Fruit fly (Drosophila melanogaster) whole organism, embryonic: ENCODE measurements around the gene elB.
A peak's percentile ranks its signal among the peaks of the same experiment; 100 is the strongest.

Experiments
- Atf-2 ChIP-seq: fragments of 200-800 bp; sonication (Bioruptor generic); optimal IDR thresholded peaks from 2 replicates; lab custom pipeline; 2016; ENCODE audit warnings: missing biosample characterization, missing genetic modification characterization
- Awh ChIP-seq: fragments of 200-800 bp; sonication (Bioruptor generic); IDR thresholded peaks from 2 replicates; pipeline ENCODE4, ENCODE4 v1.3.6; 2022; ENCODE audit warnings: missing biosample characterization, missing genetic modification characterization
- BtbVII ChIP-seq: fragments of 200-800 bp; sonication (Bioruptor generic); optimal IDR thresholded peaks from 3 replicates; lab custom pipeline; 2017; ENCODE audit warnings: missing biosample characterization, mild to moderate bottlenecking, missing genetic modification characterization
- CG11504 ChIP-seq: fragments of 200-800 bp; sonication (Bioruptor generic); optimal IDR thresholded peaks from 3 replicates; lab custom pipeline; 2019; ENCODE audit warnings: missing biosample characterization, mild to moderate bottlenecking, missing genetic modification characterization, moderate library complexity
- CG11560 ChIP-seq: fragments of 200-800 bp; sonication (Bioruptor generic); IDR thresholded peaks from 3 replicates; pipeline ENCODE4 v1.3.6; 2022; ENCODE audit warnings: missing biosample characterization, missing genetic modification characterization
- CG12155 ChIP-seq: fragments of 200-800 bp; sonication (Bioruptor generic); optimal IDR thresholded peaks from 3 replicates; lab custom pipeline; 2016; ENCODE audit warnings: missing biosample characterization, missing genetic modification characterization
- CG12236 ChIP-seq: fragments of 200-800 bp; sonication (Bioruptor generic); optimal IDR thresholded peaks from 2 replicates; lab custom pipeline; 2016; ENCODE audit warnings: missing biosample characterization, missing genetic modification characterization
- CG1647 ChIP-seq: fragments of 200-800 bp; sonication (Bioruptor generic); optimal IDR thresholded peaks from 3 replicates; lab custom pipeline; 2016; ENCODE audit warnings: missing biosample characterization, missing genetic modification characterization
- CG17802 ChIP-seq: fragments of 200-800 bp; sonication (Bioruptor generic); optimal IDR thresholded peaks from 2 replicates; lab custom pipeline; 2018; ENCODE audit warnings: missing biosample characterization, mild to moderate bottlenecking, missing genetic modification characterization, moderate library complexity
- CG17829 ChIP-seq: fragments of 200-800 bp; optimal IDR thresholded peaks from 2 replicates; lab custom pipeline; 2019; ENCODE audit warnings: missing biosample characterization, mild to moderate bottlenecking, missing genetic modification characterization, moderate library complexity
- CG32532 ChIP-seq: fragments of 200-800 bp; sonication (Bioruptor generic); IDR thresholded peaks from 2 replicates; pipeline ENCODE4 v1.3.6; 2022; ENCODE audit warnings: missing biosample characterization, missing genetic modification characterization
- CG5953 ChIP-seq: fragments of 200-800 bp; sonication (Bioruptor generic); IDR thresholded peaks from 2 replicates; pipeline ENCODE4 v1.3.6; 2022; ENCODE audit warnings: missing biosample characterization, missing genetic modification characterization
- CG6683 ChIP-seq: fragments of 200-800 bp; sonication (Bioruptor generic); optimal IDR thresholded peaks from 2 replicates; lab custom pipeline; 2017; ENCODE audit warnings: missing biosample characterization, mild to moderate bottlenecking, missing genetic modification characterization, missing genetic modification reagents
- CG7928 ChIP-seq: fragments of 200-800 bp; sonication (Bioruptor generic); optimal IDR thresholded peaks from 2 replicates; lab custom pipeline; 2017; ENCODE audit warnings: missing biosample characterization, mild to moderate bottlenecking, missing genetic modification characterization
- CG7987 ChIP-seq: fragments of 200-800 bp; sonication (Bioruptor generic); optimal IDR thresholded peaks from 2 replicates; lab custom pipeline; 2018; ENCODE audit warnings: missing biosample characterization, mild to moderate bottlenecking, missing genetic modification characterization, moderate library complexity
- CG8765 ChIP-seq: fragments of 200-800 bp; sonication (Bioruptor generic); IDR thresholded peaks from 2 replicates; pipeline ENCODE4 v1.3.6; 2022; ENCODE audit warnings: missing biosample characterization, missing genetic modification characterization
- CG9215 ChIP-seq: fragments of 200-800 bp; sonication (Bioruptor generic); IDR thresholded peaks from 2 replicates; pipeline ENCODE4 v1.3.6; 2022; ENCODE audit warnings: missing biosample characterization, missing genetic modification characterization
- CG9797 ChIP-seq: fragments of 200-800 bp; sonication (Bioruptor generic); optimal IDR thresholded peaks from 3 replicates; lab custom pipeline; 2018; ENCODE audit warnings: missing biosample characterization, mild to moderate bottlenecking, missing genetic modification characterization
- CHES-1-like ChIP-seq: fragments of 200-800 bp; sonication (Bioruptor generic); optimal IDR thresholded peaks from 2 replicates; lab custom pipeline; 2016; ENCODE audit warnings: missing biosample characterization, missing genetic modification characterization
- Dad ChIP-seq: fragments of 200-800 bp; sonication (Bioruptor generic); optimal IDR thresholded peaks from 3 replicates; lab custom pipeline; 2016; ENCODE audit warnings: missing biosample characterization, missing genetic modification characterization
- Dref ChIP-seq: fragments of 200-800 bp; sonication (Bioruptor generic); IDR thresholded peaks from 2 replicates; pipeline ENCODE4 v1.3.6; 2022; ENCODE audit warnings: missing biosample characterization, missing genetic modification characterization
- GATAe ChIP-seq: fragments of 200-800 bp; sonication (Bioruptor generic); conservative IDR thresholded peaks from 2 replicates; pipeline ENCODE4 v1.3.6; 2022; ENCODE audit warnings: missing biosample characterization, missing genetic modification characterization
- HmgZ ChIP-seq: fragments of 200-800 bp; sonication (Bioruptor generic); optimal IDR thresholded peaks from 2 replicates; lab custom pipeline; 2018; ENCODE audit warnings: missing biosample characterization, mild to moderate bottlenecking, missing genetic modification characterization
- Hmx ChIP-seq: fragments of 200-800 bp; sonication (Bioruptor generic); optimal IDR thresholded peaks from 2 replicates; lab custom pipeline; 2016; ENCODE audit warnings: missing biosample characterization, missing genetic modification characterization
- Hr3 ChIP-seq: fragments of 200-800 bp; sonication (Bioruptor generic); optimal IDR thresholded peaks from 3 replicates; lab custom pipeline; 2016; ENCODE audit warnings: missing biosample characterization, missing genetic modification characterization
- Kr ChIP-seq: fragments of 200-800 bp; sonication (Bioruptor generic); optimal IDR thresholded peaks from 2 replicates; lab custom pipeline; 2017; ENCODE audit warnings: missing biosample characterization, mild to moderate bottlenecking, missing genetic modification characterization
- Lhr ChIP-seq: fragments of 200-800 bp; sonication (Bioruptor generic); optimal IDR thresholded peaks from 3 replicates; lab custom pipeline; 2017; ENCODE audit warnings: mild to moderate bottlenecking, missing biosample characterization, missing genetic modification reagents, missing genetic modification characterization
- Max ChIP-seq: fragments of 200-800 bp; sonication (Bioruptor generic); optimal IDR thresholded peaks from 2 replicates; lab custom pipeline; 2016; ENCODE audit warnings: missing biosample characterization, mild to moderate bottlenecking, missing genetic modification characterization
- Mes4 ChIP-seq: fragments of 200-800 bp; sonication (Bioruptor generic); optimal IDR thresholded peaks from 2 replicates; lab custom pipeline; 2016; ENCODE audit warnings: missing biosample characterization, missing genetic modification characterization
- Myb ChIP-seq: fragments of 200-800 bp; sonication (Bioruptor generic); optimal IDR thresholded peaks from 2 replicates; lab custom pipeline; 2016; ENCODE audit warnings: missing biosample characterization, missing genetic modification characterization
- NfI ChIP-seq: fragments of 200-800 bp; sonication (Bioruptor generic); optimal IDR thresholded peaks from 3 replicates; lab custom pipeline; 2018; ENCODE audit warnings: missing biosample characterization, mild to moderate bottlenecking, missing genetic modification characterization, moderate library complexity
- PHDP ChIP-seq: fragments of 200-800 bp; sonication (Bioruptor generic); optimal IDR thresholded peaks from 3 replicates; lab custom pipeline; 2018; ENCODE audit warnings: missing biosample characterization, mild to moderate bottlenecking, missing genetic modification characterization, moderate library complexity
- Ravus ChIP-seq: fragments of 200-800 bp; sonication (Bioruptor generic); IDR thresholded peaks from 2 replicates; pipeline ENCODE4 v1.3.6; 2022; ENCODE audit warnings: missing biosample characterization, missing genetic modification characterization
- Xrp1 ChIP-seq: fragments of 200-800 bp; sonication (Bioruptor generic); IDR thresholded peaks from 2 replicates; pipeline ENCODE4 v1.3.6; 2022; ENCODE audit warnings: missing biosample characterization, missing genetic modification characterization
- abd-A ChIP-seq: fragments of 200-800 bp; sonication (Bioruptor generic); optimal IDR thresholded peaks from 3 replicates; lab custom pipeline; 2019; ENCODE audit warnings: missing biosample characterization, mild to moderate bottlenecking, missing genetic modification characterization, moderate library complexity
- ash1 ChIP-seq: fragments of 200-800 bp; sonication (Bioruptor generic); optimal IDR thresholded peaks from 2 replicates; lab custom pipeline; 2018; ENCODE audit warnings: missing biosample characterization, mild to moderate bottlenecking, missing genetic modification characterization
- br ChIP-seq: fragments of >200 bp; optimal IDR thresholded peaks from 2 replicates; lab custom pipeline; 2017
- chif ChIP-seq, 2 experiments: fragments of 200-800 bp; sonication (Bioruptor generic); optimal IDR thresholded peaks; 3 replicates each; lab custom pipeline; 2016; ENCODE audit warnings: missing biosample characterization in 2 of 2, missing genetic modification characterization in 2 of 2
- dan ChIP-seq: fragments of 200-800 bp; sonication (Bioruptor generic); IDR thresholded peaks from 2 replicates; pipeline ENCODE4 v1.3.6; 2022; ENCODE audit warnings: missing biosample characterization, missing genetic modification characterization
- hb ChIP-seq: fragments of 200-800 bp; sonication (Bioruptor generic); IDR thresholded peaks from 3 replicates; pipeline ENCODE4 v1.3.6; 2022; ENCODE audit warnings: missing biosample characterization, missing genetic modification characterization; ENCODE audit not compliant: partially characterized antibody
- hth ChIP-seq: fragments of >200 bp; optimal IDR thresholded peaks from 2 replicates; lab custom pipeline; 2017; ENCODE audit warnings: inconsistent platforms
- ind ChIP-seq: fragments of 200-800 bp; sonication (Bioruptor generic); optimal IDR thresholded peaks from 3 replicates; lab custom pipeline; 2016; ENCODE audit warnings: missing biosample characterization, missing genetic modification characterization
- nmo ChIP-seq: fragments of 200-800 bp; sonication (Bioruptor generic); optimal IDR thresholded peaks from 2 replicates; lab custom pipeline; 2018; ENCODE audit warnings: missing biosample characterization, mild to moderate bottlenecking, missing genetic modification characterization, moderate library complexity
- p53 ChIP-seq: fragments of 200-800 bp; sonication (Bioruptor generic); optimal IDR thresholded peaks from 2 replicates; lab custom pipeline; 2016; ENCODE audit warnings: missing biosample characterization, missing genetic modification characterization
- pan ChIP-seq, 4 experiments: fragments of >200 bp in 3 of 4; fragments of 200-800 bp in 1 of 4; sonication (Bioruptor generic) in 1 of 4; optimal IDR thresholded peaks in 3 of 4; IDR thresholded peaks in 1 of 4; 2 replicates each; pipeline versions ENCODE4 v1.3.6 to Lab custom; 2017 to 2022; ENCODE audit warnings: missing biosample characterization in 2 of 4, missing genetic modification characterization in 2 of 4, mixed read lengths in 1 of 4
- pho ChIP-seq: fragments of 200-800 bp; sonication (Bioruptor generic); optimal IDR thresholded peaks from 2 replicates; lab custom pipeline; 2016; ENCODE audit warnings: missing biosample characterization, missing genetic modification characterization
- phol ChIP-seq: fragments of 200-800 bp; sonication (Bioruptor generic); optimal IDR thresholded peaks from 3 replicates; lab custom pipeline; 2018; ENCODE audit warnings: missing biosample characterization, mild to moderate bottlenecking, missing genetic modification characterization, moderate library complexity
- scrt ChIP-seq: fragments of 200-800 bp; sonication (Bioruptor generic); optimal IDR thresholded peaks from 2 replicates; lab custom pipeline; 2018; ENCODE audit warnings: missing biosample characterization, mild to moderate bottlenecking, missing genetic modification characterization, moderate library complexity
- so ChIP-seq: fragments of 200-800 bp; sonication (Bioruptor generic); IDR thresholded peaks from 3 replicates; pipeline ENCODE4 v1.3.6; 2022; ENCODE audit warnings: missing biosample characterization, missing genetic modification characterization
- tup ChIP-seq: fragments of 200-800 bp; sonication (Bioruptor generic); optimal IDR thresholded peaks from 2 replicates; lab custom pipeline; 2016; ENCODE audit warnings: missing biosample characterization, mild to moderate bottlenecking, missing genetic modification characterization, moderate library complexity
- z ChIP-seq: fragments of 200-800 bp; sonication (Bioruptor generic); IDR thresholded peaks from 3 replicates; pipeline ENCODE4 v1.3.6; 2022; ENCODE audit warnings: missing biosample characterization, missing genetic modification characterization

Gene elB

dm6 chr2L:14358780-14359462 is 50.4 kb downstream of the elB start, which contains the start of gene Pgant35A (continued):
- no peak for TF ChIP-seq CG12236
- no peak for TF ChIP-seq BtbVII (GFP tag; lab: Kevin White, UChicago)
- TF ChIP-seq Atf-2 (GFP tag; lab: Kevin White, UChicago): no peak
- TF ChIP-seq Hmx (GFP tag; lab: Kevin White, UChicago): no peak
- peak; percentile 49 for TF ChIP-seq CG32532 (GFP tag; lab: Robert Waterston, UW)
- TF ChIP-seq HmgZ: peak; percentile 46
- TF ChIP-seq ash1 (GFP tag; lab: Kevin White, UChicago): no peak
- TF ChIP-seq Max (GFP tag; lab: Kevin White, UChicago): no peak
- no peak for TF ChIP-seq CG11560 (tag; lab: Robert Waterston, UW)
- TF ChIP-seq CG5953 (GFP tag; lab: Robert Waterston, UW): no peak
- TF ChIP-seq Awh (GFP tag; lab: Robert Waterston, UW): no peak
- peak; percentile 26 for TF ChIP-seq NfI (GFP tag; lab: Kevin White, UChicago)
- TF ChIP-seq pho (GFP tag; lab: Kevin White, UChicago): peak; percentile 49
- TF ChIP-seq Mes4: no peak
- no peak for TF ChIP-seq dan (GFP tag; lab: Robert Waterston, UW)
- TF ChIP-seq tup (GFP tag; lab: Kevin White, UChicago): no peak
- no peak for TF ChIP-seq z (GFP tag; lab: Robert Waterston, UW)
- TF ChIP-seq Hr3 (GFP tag; lab: Kevin White, UChicago): peak; percentile 51
- peak; percentile 28 for TF ChIP-seq phol (tag; lab: Kevin White, UChicago)
- TF ChIP-seq nmo (GFP tag; lab: Kevin White, UChicago): peak; percentile 40
- TF ChIP-seq abd-A: peak; percentile 74
- no peak for TF ChIP-seq br (lab: Kevin White, UChicago)
- TF ChIP-seq pan (optimal IDR thresholded peaks at IDR 0.05; lab: Kevin White, UChicago): no peak
- TF ChIP-seq pan (GFP tag; optimal IDR thresholded peaks at IDR 0.05 in 1 of 2, IDR thresholded peaks at IDR 0.05 in 1 of 2): peak in 1 of 2 experiments; percentile 40
- TF ChIP-seq CG8765 (GFP tag; lab: Robert Waterston, UW): no peak
- TF ChIP-seq CG6683 (GFP tag; lab: Kevin White, UChicago): no peak
- no peak for TF ChIP-seq hb (GFP tag; lab: Robert Waterston, UW)
- TF ChIP-seq Lhr (GFP tag; lab: Kevin White, UChicago): peak; percentile 7
- TF ChIP-seq scrt (GFP tag; lab: Kevin White, UChicago): no peak
- TF ChIP-seq ind (GFP tag; lab: Kevin White, UChicago): no peak
- peak; percentile 37 for TF ChIP-seq CG12155 (GFP tag; lab: Kevin White, UChicago)
- no peak for TF ChIP-seq CG7928 (GFP tag; lab: Kevin White, UChicago)
- peak in 1 of 2 experiments; percentile 28 for TF ChIP-seq chif (GFP tag; optimal IDR thresholded peaks at IDR 0.05; lab: Kevin White, UChicago)
- TF ChIP-seq hth (lab: Kevin White, UChicago): no peak
- TF ChIP-seq p53 (GFP tag; lab: Kevin White, UChicago): no peak
- no peak for TF ChIP-seq CG17802 (tag; lab: Kevin White, UChicago)
- TF ChIP-seq CG1647 (GFP tag; lab: Kevin White, UChicago): no peak
- TF ChIP-seq Ravus: no peak
- peak; percentile 56 for TF ChIP-seq CG17829 (tag; lab: Kevin White, UChicago)
- no peak for TF ChIP-seq so
- TF ChIP-seq CG9797: no peak
- no peak for TF ChIP-seq Kr
- TF ChIP-seq CG7987 (GFP tag; lab: Kevin White, UChicago): no peak
- no peak for TF ChIP-seq GATAe
- TF ChIP-seq Myb (GFP tag; lab: Kevin White, UChicago): peak; percentile 37
- no peak for TF ChIP-seq Dref (GFP tag; lab: Robert Waterston, UW)
- TF ChIP-seq Dad (GFP tag; lab: Kevin White, UChicago): no peak
- no peak for TF ChIP-seq CG9215 (GFP tag; lab: Robert Waterston, UW)
- TF ChIP-seq Xrp1 (GFP tag; lab: Robert Waterston, UW): peak; percentile 43; the same call in 1 of the 2 replicates
- peak; percentile 70 for TF ChIP-seq PHDP (tag; lab: Kevin White, UChicago)
- peak; percentile 67 for TF ChIP-seq CHES-1-like (GFP tag; lab: Kevin White, UChicago)
- TF ChIP-seq CG11504 (tag; lab: Kevin White, UChicago): peak; percentile 57
